Fruit fly (Drosophila melanogaster): ENCODE results near the gene hzg.

Gene hzg

DNA sequence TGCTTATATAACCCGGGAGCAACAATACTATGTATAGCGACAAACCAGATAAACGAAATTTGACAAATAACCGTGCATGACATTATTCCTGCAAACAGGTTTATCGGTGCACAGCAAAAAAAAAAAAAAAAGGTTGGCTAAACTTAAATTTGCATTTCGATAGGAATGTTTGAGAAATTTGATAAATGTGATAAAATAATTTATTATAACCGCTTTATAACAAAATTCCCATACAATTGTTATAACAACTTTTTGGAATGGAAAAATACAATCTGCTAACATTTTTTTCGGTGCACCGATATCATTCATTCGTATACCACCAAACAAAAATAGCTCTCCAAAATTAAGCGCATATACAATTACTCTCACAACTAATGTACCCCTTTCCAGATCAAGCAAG, 27.0 kb downstream of the hzg start:
- TF ChIP-seq EcR (GFP tag; optimal IDR thresholded peaks at IDR 0.05) (no peak), Ets98B (GFP tag; IDR thresholded peaks at IDR 0.05) (peak; percentile 74), CG10348 (GFP tag; IDR thresholded peaks at IDR 0.05) (no peak), CG17806 (tag; optimal IDR thresholded peaks at IDR 0.05) (peak; percentile 35), CG32121 (GFP tag; IDR thresholded peaks at IDR 0.05) (peak; percentile 72), CG12605 (GFP tag; IDR thresholded peaks at IDR 0.05) (peak; percentile 66), Snoo (tag; optimal IDR thresholded peaks at IDR 0.05) (peak; percentile 47), CG4496 (GFP tag; IDR thresholded peaks at IDR 0.05) (peak; percentile 76)

DNA sequence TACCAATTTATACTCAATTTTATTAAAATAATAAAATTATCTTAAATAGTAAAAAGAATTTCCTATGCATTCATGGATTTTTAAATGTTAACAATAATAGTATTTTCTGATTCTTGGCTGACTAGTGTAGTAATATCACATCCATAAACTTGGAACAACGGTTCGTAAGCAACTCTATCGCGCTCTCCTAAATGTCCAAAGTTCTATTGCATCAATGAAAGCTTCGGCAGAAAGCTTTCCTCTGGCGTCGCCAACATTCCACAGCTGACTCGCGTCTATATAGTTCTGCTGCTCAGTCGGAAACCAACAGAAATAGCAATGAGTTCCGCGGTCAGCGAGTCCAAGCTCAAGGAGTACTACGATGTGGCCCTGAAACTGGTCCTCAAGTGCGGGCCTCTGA, 27.8 kb downstream of the hzg start, which contains the start of gene CG17029:
Gene CG17029 (plus strand): TSS at position 113 of the 400 bp plus-strand sequence.
- TF ChIP-seq CG12605 (GFP tag; IDR thresholded peaks at IDR 0.05) = peak; percentile 64
- 0 out of 3 replicates have a peak, but pooled peaks have one; percentile 24 for TF ChIP-seq fd96Ca (GFP tag; IDR thresholded peaks at IDR 0.05)
- TF ChIP-seq Ets98B (GFP tag; IDR thresholded peaks at IDR 0.05) = peak; percentile 12; the same call in 1 of the 2 replicates
- TF ChIP-seq CG8301 (tag; optimal IDR thresholded peaks at IDR 0.05) = no peak
- TF ChIP-seq CG14655 (GFP tag; optimal IDR thresholded peaks at IDR 0.05) = no peak
- peak; percentile 3; the same call in 1 of the 2 replicates for TF ChIP-seq rn (GFP tag; IDR thresholded peaks at IDR 0.05)
- TF ChIP-seq Pif1A (GFP tag; optimal IDR thresholded peaks at IDR 0.05) = no peak

DNA sequence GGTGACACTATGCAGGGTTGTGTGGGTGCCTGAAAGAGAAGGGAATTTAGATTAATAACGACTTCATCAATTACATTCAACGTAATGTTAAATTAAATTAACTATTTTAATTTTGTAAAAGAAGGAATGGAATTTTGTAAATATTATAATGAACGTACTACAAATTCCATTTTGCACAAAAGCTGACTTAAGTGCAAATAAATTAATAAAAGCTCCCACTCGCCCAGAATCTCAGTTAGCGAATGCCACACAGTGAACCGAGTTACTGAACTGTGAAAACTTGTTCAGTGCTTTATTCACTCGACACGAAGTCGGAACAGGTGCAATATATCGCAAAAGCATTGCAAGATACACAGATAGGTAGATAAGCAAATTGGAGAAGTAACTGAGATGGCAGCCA, 29.5 kb downstream of the hzg start, which contains the start of gene CG17026:
Gene CG17026 (plus strand): TSS at position 301 of the 400 bp plus-strand sequence.
- TF ChIP-seq CG34367 (tag; optimal IDR thresholded peaks at IDR 0.05) (no peak), EcR (GFP tag; optimal IDR thresholded peaks at IDR 0.05) (peak; percentile 27)

DNA sequence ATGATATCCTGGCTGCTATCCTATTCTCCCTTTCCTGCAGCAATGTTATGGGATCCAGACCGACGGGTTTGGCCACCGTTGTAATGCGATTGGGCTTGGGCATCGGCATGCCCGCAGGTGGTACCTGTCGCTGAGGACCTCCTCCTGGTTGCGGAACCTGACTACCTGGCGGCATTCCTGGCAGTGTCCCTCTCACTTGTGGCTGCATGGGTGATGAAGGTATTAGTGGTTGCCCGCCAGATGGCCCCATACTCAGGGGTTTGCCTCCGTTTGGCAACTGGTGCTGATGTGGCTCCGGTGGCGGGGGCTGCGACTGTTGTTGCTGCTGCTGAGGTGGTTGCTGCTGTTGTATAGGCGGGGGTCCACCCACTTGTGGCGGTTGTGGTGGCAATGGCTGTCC, 30.4 kb downstream of the hzg start:
- no peak for TF ChIP-seq Pif1B (GFP tag; optimal IDR thresholded peaks at IDR 0.05)
- no peak for TF ChIP-seq Ets98B (GFP tag; IDR thresholded peaks at IDR 0.05)
- TF ChIP-seq D1 (tag; optimal IDR thresholded peaks at IDR 0.05) = no peak
- TF ChIP-seq rn (GFP tag; IDR thresholded peaks at IDR 0.05) = no peak
- no peak for TF ChIP-seq CG4496 (GFP tag; IDR thresholded peaks at IDR 0.05)
- no peak for TF ChIP-seq CG32121 (GFP tag; IDR thresholded peaks at IDR 0.05)
- TF ChIP-seq CG13204 (GFP tag; optimal IDR thresholded peaks at IDR 0.05) = no peak
- TF ChIP-seq Snoo (tag; optimal IDR thresholded peaks at IDR 0.05) = no peak
- no peak for TF ChIP-seq gl (tag; optimal IDR thresholded peaks at IDR 0.05)

DNA sequence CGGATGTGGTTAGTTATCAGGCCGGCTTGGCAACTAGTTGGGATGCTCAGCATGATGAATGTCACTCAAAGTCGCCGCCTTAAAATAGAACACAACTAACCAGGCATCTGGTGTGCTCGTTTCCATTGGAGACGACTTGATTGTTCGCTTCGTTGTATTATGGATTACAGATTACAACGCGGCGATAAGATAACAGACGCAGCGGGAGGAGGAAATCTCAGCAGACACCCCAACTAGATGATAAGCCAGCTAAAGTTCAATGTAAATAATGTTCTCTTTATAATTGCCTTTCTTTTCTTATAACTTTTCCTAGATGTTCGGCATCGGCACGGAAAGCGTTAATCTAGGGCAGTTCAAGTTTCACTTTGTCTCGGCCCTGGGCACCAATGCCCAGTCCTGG, 35.9 kb downstream of the hzg start:
- TF ChIP-seq fd96Ca (GFP tag; IDR thresholded peaks at IDR 0.05) = no peak
- TF ChIP-seq EcR (GFP tag; optimal IDR thresholded peaks at IDR 0.05) = no peak
- TF ChIP-seq CG9948 (tag; optimal IDR thresholded peaks at IDR 0.05) = no peak
- no peak for TF ChIP-seq Pif1A (GFP tag; optimal IDR thresholded peaks at IDR 0.05)
- no peak for TF ChIP-seq CG15710 (tag; optimal IDR thresholded peaks at IDR 0.05)
- no peak for TF ChIP-seq CG13204 (GFP tag; optimal IDR thresholded peaks at IDR 0.05)

DNA sequence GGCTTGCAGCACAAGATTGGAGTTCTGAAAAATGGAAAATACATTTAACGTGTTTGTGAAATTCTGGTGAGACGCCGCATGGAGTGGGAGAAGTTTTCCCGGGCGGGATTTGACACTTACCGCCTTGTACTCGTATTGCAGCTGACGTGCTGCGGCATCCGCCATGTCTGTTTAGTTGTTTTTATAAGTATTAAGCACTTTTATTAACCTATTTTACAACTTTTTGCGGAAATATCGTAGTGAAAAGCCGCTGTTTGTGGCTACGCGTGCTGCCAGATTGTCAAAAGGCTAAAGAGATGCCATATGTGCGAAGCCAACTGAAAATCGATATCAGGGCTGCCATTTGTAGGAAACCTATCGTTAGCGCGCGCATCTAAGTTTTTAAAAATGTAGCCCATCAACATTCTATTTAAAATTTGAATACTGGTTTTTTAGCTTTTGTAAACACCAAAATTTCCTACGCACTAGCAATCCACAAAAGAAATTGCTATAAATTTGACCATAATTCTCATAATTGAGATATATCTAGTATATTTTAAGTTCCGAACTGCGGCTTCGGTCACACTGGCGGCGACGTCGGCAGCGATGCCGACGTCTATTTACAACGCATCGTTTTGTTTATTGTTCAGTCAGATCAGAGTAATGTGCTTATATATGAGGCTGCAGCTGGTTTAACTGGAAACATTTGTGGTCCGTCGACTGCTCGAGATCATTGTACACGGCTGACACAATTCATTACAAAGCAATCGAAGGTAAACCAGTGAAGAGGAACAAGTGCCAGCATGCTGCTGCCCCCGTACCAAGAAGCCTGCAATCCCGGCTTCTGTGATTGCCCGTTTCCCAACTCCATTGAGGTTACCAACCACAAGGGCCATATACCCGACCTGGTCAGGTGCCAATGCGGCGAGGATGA, 36.7 kb downstream of the hzg start, which contains the start of the genes Brr2 and CG10516:
Gene Brr2 (minus strand): TSS at position 285 of the 913 bp plus-strand sequence.
Gene CG10516 (plus strand): TSS at position 617 of the 913 bp plus-strand sequence.
- TF ChIP-seq CG17806 (tag; optimal IDR thresholded peaks at IDR 0.05) = no peak
- TF ChIP-seq CG15710 (tag; optimal IDR thresholded peaks at IDR 0.05) = peak; percentile 1
- no peak for TF ChIP-seq CG10348 (GFP tag; IDR thresholded peaks at IDR 0.05)
- TF ChIP-seq CG8301 (tag; optimal IDR thresholded peaks at IDR 0.05) = no peak
- TF ChIP-seq rn (GFP tag; IDR thresholded peaks at IDR 0.05) = no peak
- TF ChIP-seq Snoo (tag; optimal IDR thresholded peaks at IDR 0.05) = no peak
- 0 out of 3 replicates have a peak, but pooled peaks have one; percentile 33 for TF ChIP-seq fd96Ca (GFP tag; IDR thresholded peaks at IDR 0.05)
- no peak for TF ChIP-seq CG9948 (tag; optimal IDR thresholded peaks at IDR 0.05)
- TF ChIP-seq gl (tag; optimal IDR thresholded peaks at IDR 0.05) = no peak
- TF ChIP-seq CG8159 (tag; optimal IDR thresholded peaks at IDR 0.05) = no peak
- peak; percentile 93 for TF ChIP-seq EcR (GFP tag; optimal IDR thresholded peaks at IDR 0.05)
- TF ChIP-seq CG4496 (GFP tag; IDR thresholded peaks at IDR 0.05) = no peak

DNA sequence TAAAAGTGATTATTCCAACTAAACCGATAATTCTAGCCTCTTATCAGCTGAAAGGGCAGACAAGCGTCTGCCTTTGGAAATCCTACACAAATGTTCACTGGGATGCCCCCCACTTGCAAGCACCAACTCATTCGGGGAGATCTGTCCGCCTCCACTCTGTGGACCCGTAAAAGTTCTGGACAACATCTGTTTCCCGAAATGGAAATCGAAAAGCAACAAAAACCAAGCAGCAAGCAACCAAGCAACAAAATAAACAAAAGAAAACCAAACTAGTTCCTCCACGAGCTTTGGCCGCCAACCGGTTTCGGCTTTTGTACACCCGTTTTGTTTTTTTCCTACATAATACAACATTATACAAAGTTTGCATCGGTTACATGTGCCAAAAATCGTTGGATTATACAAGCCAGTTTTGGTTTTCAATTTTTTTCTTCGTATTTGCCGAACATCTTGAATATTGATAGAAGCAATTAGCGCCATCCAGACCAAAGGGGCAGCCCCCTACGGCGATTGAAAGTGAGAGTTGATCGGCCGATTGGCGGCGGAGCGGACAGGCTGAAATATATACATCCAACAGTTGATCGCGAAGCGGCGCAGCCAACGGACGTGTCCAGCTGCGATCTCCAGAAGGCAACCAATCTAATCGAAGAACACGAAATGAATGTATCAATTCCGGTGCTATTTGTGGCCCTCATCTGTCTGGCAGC, 45.8 kb downstream of the hzg start, which contains the start of gene CG17032:
Gene CG17032 (plus strand): TSS at position 232 of the 704 bp plus-strand sequence.
- TF ChIP-seq EcR (GFP tag; optimal IDR thresholded peaks at IDR 0.05) = peak; percentile 83
- TF ChIP-seq CG8159 (tag; optimal IDR thresholded peaks at IDR 0.05) = no peak
- no peak for TF ChIP-seq CG4496 (GFP tag; IDR thresholded peaks at IDR 0.05)
- peak; percentile 22; the same call in 1 of the 3 replicates for TF ChIP-seq fd96Ca (GFP tag; IDR thresholded peaks at IDR 0.05)
- no peak for TF ChIP-seq CG15710 (tag; optimal IDR thresholded peaks at IDR 0.05)
- peak; percentile 24 for TF ChIP-seq gl (tag; optimal IDR thresholded peaks at IDR 0.05)
- no peak for TF ChIP-seq CG14655 (GFP tag; optimal IDR thresholded peaks at IDR 0.05)
- TF ChIP-seq CG13204 (GFP tag; optimal IDR thresholded peaks at IDR 0.05) = no peak
- no peak for TF ChIP-seq CG8301 (tag; optimal IDR thresholded peaks at IDR 0.05)
- no peak for TF ChIP-seq Pif1A (GFP tag; optimal IDR thresholded peaks at IDR 0.05)
- TF ChIP-seq CG17806 (tag; optimal IDR thresholded peaks at IDR 0.05) = no peak
- no peak for TF ChIP-seq Snoo (tag; optimal IDR thresholded peaks at IDR 0.05)
- TF ChIP-seq CG32121 (GFP tag; IDR thresholded peaks at IDR 0.05) = no peak
- no peak for TF ChIP-seq CG9948 (tag; optimal IDR thresholded peaks at IDR 0.05)
- peak; percentile 64 for TF ChIP-seq CG12605 (GFP tag; IDR thresholded peaks at IDR 0.05)
- TF ChIP-seq Ets98B (GFP tag; IDR thresholded peaks at IDR 0.05) = peak; percentile 40; the same call in 1 of the 2 replicates
- no peak for TF ChIP-seq CG10348 (GFP tag; IDR thresholded peaks at IDR 0.05)
- no peak for TF ChIP-seq rn (GFP tag; IDR thresholded peaks at IDR 0.05)
- peak; percentile 37 for TF ChIP-seq CG34367 (tag; optimal IDR thresholded peaks at IDR 0.05)
- TF ChIP-seq D1 (tag; optimal IDR thresholded peaks at IDR 0.05) = no peak
- no peak for TF ChIP-seq Pif1B (GFP tag; optimal IDR thresholded peaks at IDR 0.05)

Measured in whole organism, pupa.